Worm (Caenorhabditis elegans): ENCODE measurements around the gene acp-3.
"Not testable (repeated sequence)": the region's sequence is repeated elsewhere in the genome, so short reads cannot be mapped to it uniquely, and the experiment has no call there.

Gene acp-3

ce11 chrII:8419798-8420197 is 17.1 kb downstream of the acp-3 start, which contains the start of gene F14E5.8:
Gene F14E5.8 (plus strand): TSS chrII:8420098.
- TF ChIP-seq hmbx-1 (tag; optimal IDR thresholded peaks at IDR 0.05); tbx-11 (GFP tag; IDR thresholded peaks at IDR 0.05); tbx-37 (GFP tag; conservative IDR thresholded peaks at IDR 0.05): not testable (repeated sequence)

- TF ChIP-seq scrt-1 (GFP tag; IDR thresholded peaks at IDR 0.05), result no peak
Observed at ce11 chrII:8419015-8419414, 17.9 kb downstream of the acp-3 start.

ce11 chrII:8417059-8417668 is 19.8 kb downstream of the acp-3 start, which contains the start of gene fdgt-2:
Gene fdgt-2 (plus strand): TSS chrII:8417618.
- TF ChIP-seq F13C5.2 (tag; optimal IDR thresholded peaks at IDR 0.05) (no peak), sea-1 (GFP tag; conservative IDR thresholded peaks at IDR 0.05) (no peak), tra-4 (tag; optimal IDR thresholded peaks at IDR 0.05) (no peak), aly-1 (tag; optimal IDR thresholded peaks at IDR 0.05) (no peak), hnd-1 (tag; optimal IDR thresholded peaks at IDR 0.05) (no peak), ceh-36 (tag; optimal IDR thresholded peaks at IDR 0.05) (no peak), pes-1 (GFP tag; IDR thresholded peaks at IDR 0.05) (no peak), hmbx-1 (tag; optimal IDR thresholded peaks at IDR 0.05) (no peak), tbx-37 (GFP tag; conservative IDR thresholded peaks at IDR 0.05) (no peak), B0310.2 (tag; optimal IDR thresholded peaks at IDR 0.05) (no peak), tbx-11 (GFP tag; IDR thresholded peaks at IDR 0.05) (no peak), ceh-13 (GFP tag; optimal IDR thresholded peaks at IDR 0.05) (no peak), flt-1 (GFP tag; IDR thresholded peaks at IDR 0.05) (no peak), hmg-4 (GFP tag; optimal IDR thresholded peaks at IDR 0.05) (no peak), scrt-1 (GFP tag; IDR thresholded peaks at IDR 0.05) (no peak), ama-1 (optimal IDR thresholded peaks at IDR 0.05) (no peak), ets-7 (tag; optimal IDR thresholded peaks at IDR 0.05) (no peak)

ce11 chrII:8415462-8416037 is 21.4 kb downstream of the acp-3 start:
- TF ChIP-seq hmg-4 (GFP tag; optimal IDR thresholded peaks at IDR 0.05), result peak; percentile 21
- TF ChIP-seq ceh-13 (GFP tag; optimal IDR thresholded peaks at IDR 0.05), result no peak
- no peak for TF ChIP-seq ets-7 (tag; optimal IDR thresholded peaks at IDR 0.05)
- no peak for TF ChIP-seq pes-1 (GFP tag; IDR thresholded peaks at IDR 0.05)
- TF ChIP-seq hmbx-1 (tag; optimal IDR thresholded peaks at IDR 0.05), result no peak
- no peak for TF ChIP-seq tbx-11 (GFP tag; IDR thresholded peaks at IDR 0.05)
- no peak for TF ChIP-seq flt-1 (GFP tag; IDR thresholded peaks at IDR 0.05)
- TF ChIP-seq sea-1 (GFP tag; conservative IDR thresholded peaks at IDR 0.05), result no peak

ce11 chrII:8415035-8415434 is 21.9 kb downstream of the acp-3 start:
- TF ChIP-seq F13C5.2 (tag; optimal IDR thresholded peaks at IDR 0.05) (no peak), scrt-1 (GFP tag; IDR thresholded peaks at IDR 0.05) (no peak), ceh-13 (GFP tag; optimal IDR thresholded peaks at IDR 0.05) (no peak), pes-1 (GFP tag; IDR thresholded peaks at IDR 0.05) (no peak), flt-1 (GFP tag; IDR thresholded peaks at IDR 0.05) (no peak), hmg-4 (GFP tag; optimal IDR thresholded peaks at IDR 0.05) (no peak), ets-7 (tag; optimal IDR thresholded peaks at IDR 0.05) (no peak), B0310.2 (tag; optimal IDR thresholded peaks at IDR 0.05) (no peak), aly-1 (tag; optimal IDR thresholded peaks at IDR 0.05) (no peak), tra-4 (tag; optimal IDR thresholded peaks at IDR 0.05) (no peak), hmbx-1 (tag; optimal IDR thresholded peaks at IDR 0.05) (no peak), tbx-37 (GFP tag; conservative IDR thresholded peaks at IDR 0.05) (no peak), sea-1 (GFP tag; conservative IDR thresholded peaks at IDR 0.05) (no peak), ama-1 (optimal IDR thresholded peaks at IDR 0.05) (no peak)

- no peak for TF ChIP-seq pes-1 (GFP tag; IDR thresholded peaks at IDR 0.05)
- no peak for TF ChIP-seq tbx-11 (GFP tag; IDR thresholded peaks at IDR 0.05)
- no peak for TF ChIP-seq B0310.2 (tag; optimal IDR thresholded peaks at IDR 0.05)
- no peak for TF ChIP-seq hmbx-1 (tag; optimal IDR thresholded peaks at IDR 0.05)
- no peak for TF ChIP-seq F13C5.2 (tag; optimal IDR thresholded peaks at IDR 0.05)
- TF ChIP-seq tra-4 (tag; optimal IDR thresholded peaks at IDR 0.05), result no peak
- no peak for TF ChIP-seq scrt-1 (GFP tag; IDR thresholded peaks at IDR 0.05)
- TF ChIP-seq ama-1 (optimal IDR thresholded peaks at IDR 0.05), result no peak
- no peak for TF ChIP-seq ets-7 (tag; optimal IDR thresholded peaks at IDR 0.05)
- TF ChIP-seq sea-1 (GFP tag; conservative IDR thresholded peaks at IDR 0.05), result no peak
- TF ChIP-seq hmg-4 (GFP tag; optimal IDR thresholded peaks at IDR 0.05), result no peak
- TF ChIP-seq ceh-36 (tag; optimal IDR thresholded peaks at IDR 0.05), result no peak
- TF ChIP-seq aly-1 (tag; optimal IDR thresholded peaks at IDR 0.05), result no peak
- TF ChIP-seq hnd-1 (tag; optimal IDR thresholded peaks at IDR 0.05), result no peak
- TF ChIP-seq tbx-37 (GFP tag; conservative IDR thresholded peaks at IDR 0.05), result no peak
- no peak for TF ChIP-seq flt-1 (GFP tag; IDR thresholded peaks at IDR 0.05)
- no peak for TF ChIP-seq ceh-13 (GFP tag; optimal IDR thresholded peaks at IDR 0.05)
Observed at ce11 chrII:8412935-8413334, 24.0 kb downstream of the acp-3 start.

- TF ChIP-seq flt-1 (GFP tag; IDR thresholded peaks at IDR 0.05) (no peak), tbx-37 (GFP tag; conservative IDR thresholded peaks at IDR 0.05) (no peak), ceh-13 (GFP tag; optimal IDR thresholded peaks at IDR 0.05) (no peak), pes-1 (GFP tag; IDR thresholded peaks at IDR 0.05) (no peak), hmg-4 (GFP tag; optimal IDR thresholded peaks at IDR 0.05) (peak; percentile 63), scrt-1 (GFP tag; IDR thresholded peaks at IDR 0.05) (0 out of 2 replicates have a peak, but pooled peaks have one; percentile 58), tra-4 (tag; optimal IDR thresholded peaks at IDR 0.05) (no peak), ama-1 (optimal IDR thresholded peaks at IDR 0.05) (no peak), B0310.2 (tag; optimal IDR thresholded peaks at IDR 0.05) (no peak), ceh-36 (tag; optimal IDR thresholded peaks at IDR 0.05) (peak; percentile 21), aly-1 (tag; optimal IDR thresholded peaks at IDR 0.05) (peak; percentile 43)
Observed at ce11 chrII:8412061-8412721, 24.7 kb downstream of the acp-3 start, which contains the start of gene efl-3. Gene efl-3 (plus strand): TSS chrII:8412671.

All from whole organism, early embryonic.